Fruit fly (Drosophila melanogaster): ENCODE measurements around the gene Or10a.

The Or10a gene

dm6 chrX:11449476-11450119 is 32.4 kb upstream of the Or10a start (continued):
- TF ChIP-seq CG43689 (GFP tag; IDR thresholded peaks at IDR 0.05) (peak; percentile 71), sisA (GFP tag; IDR thresholded peaks at IDR 0.05) (peak; percentile 88), CTCF (GFP tag; optimal IDR thresholded peaks at IDR 0.05) (peak; percentile 22), Sin3A (optimal IDR thresholded peaks at IDR 0.05) (no peak), CG2712 (tag; optimal IDR thresholded peaks at IDR 0.05) (peak; percentile 82), CG8089 (GFP tag; optimal IDR thresholded peaks at IDR 0.05) (peak; percentile 81), otp (GFP tag; IDR thresholded peaks at IDR 0.05) (peak; percentile 84), tap (tag; optimal IDR thresholded peaks at IDR 0.05) (peak; percentile 90), CG1792 (GFP tag; optimal IDR thresholded peaks at IDR 0.05) (peak; percentile 84), ac (GFP tag; optimal IDR thresholded peaks at IDR 0.05) (peak; percentile 17), CG18619 (GFP tag; optimal IDR thresholded peaks at IDR 0.05) (peak; percentile 85), toy (GFP tag; IDR thresholded peaks at IDR 0.05) (peak; percentile 66; the same call in 1 of the 2 replicates), zen2 (GFP tag; IDR thresholded peaks at IDR 0.05; ENCODE audit: partially characterized antibody) (no peak), CG3163 (GFP tag; optimal IDR thresholded peaks at IDR 0.05) (peak; percentile 64), E2f2 (GFP tag; IDR thresholded peaks at IDR 0.05) (peak; percentile 58), Nf-YC (tag; optimal IDR thresholded peaks at IDR 0.05) (peak; percentile 78), CG32772 (GFP tag; IDR thresholded peaks at IDR 0.05) (peak; percentile 80), CG6791 (GFP tag; IDR thresholded peaks at IDR 0.05; ENCODE audit: partially characterized antibody) (no peak), Dp (GFP tag; optimal IDR thresholded peaks at IDR 0.05) (no peak), CG6765 (GFP tag; optimal IDR thresholded peaks at IDR 0.05) (peak; percentile 68), Bteb2 (GFP tag; optimal IDR thresholded peaks at IDR 0.05) (peak; percentile 73), mld (GFP tag; IDR thresholded peaks at IDR 0.05; ENCODE audit: partially characterized antibody) (no peak), Max (GFP tag; optimal IDR thresholded peaks at IDR 0.05) (peak; percentile 65), CG15073 (GFP tag; optimal IDR thresholded peaks at IDR 0.05) (no peak), CG7271 (tag; optimal IDR thresholded peaks at IDR 0.05) (peak; percentile 76), CG6689 (GFP tag; IDR thresholded peaks at IDR 0.05) (peak; percentile 89), Poxn (GFP tag; IDR thresholded peaks at IDR 0.05) (peak; percentile 49; the same call in 1 of the 2 replicates), CG12942 (GFP tag; optimal IDR thresholded peaks at IDR 0.05) (peak; percentile 84), Opbp (GFP tag; IDR thresholded peaks at IDR 0.05; ENCODE audit: partially characterized antibody) (no peak), Sox100B (GFP tag; optimal IDR thresholded peaks at IDR 0.05) (peak; percentile 70), CG4424 (GFP tag; optimal IDR thresholded peaks at IDR 0.05) (peak; percentile 75), Jarid2 (GFP tag; optimal IDR thresholded peaks at IDR 0.05) (peak; percentile 44), ranshi (GFP tag; IDR thresholded peaks at IDR 0.05) (peak; percentile 84), CG15011 (GFP tag; optimal IDR thresholded peaks at IDR 0.05) (peak; percentile 60), CG31441 (GFP tag; IDR thresholded peaks at IDR 0.05) (peak; percentile 74), CG30020 (tag; optimal IDR thresholded peaks at IDR 0.05) (peak; percentile 34), CG12659 (GFP tag; optimal IDR thresholded peaks at IDR 0.05) (peak; percentile 86), CG8765 (GFP tag; IDR thresholded peaks at IDR 0.05) (peak; percentile 74), CG12071 (GFP tag; optimal IDR thresholded peaks at IDR 0.05) (peak; percentile 88), dati (GFP tag; IDR thresholded peaks at IDR 0.05) (peak; percentile 68), dm (GFP tag; optimal IDR thresholded peaks at IDR 0.05) (peak; percentile 59), CG17186 (GFP tag; optimal IDR thresholded peaks at IDR 0.05) (no peak), fd3F (GFP tag; optimal IDR thresholded peaks at IDR 0.05) (peak; percentile 80), tx (GFP tag; optimal IDR thresholded peaks at IDR 0.05) (peak; percentile 80), Kr (GFP tag; optimal IDR thresholded peaks at IDR 0.05) (no peak), CG10979 (tag; optimal IDR thresholded peaks at IDR 0.05) (peak; percentile 71), CG34376 (GFP tag; optimal IDR thresholded peaks at IDR 0.05) (peak; percentile 68), CG7928 (GFP tag; optimal IDR thresholded peaks at IDR 0.05) (peak; percentile 22), CG17359 (tag; optimal IDR thresholded peaks at IDR 0.05) (peak; percentile 88), CG8290 (GFP tag; optimal IDR thresholded peaks at IDR 0.05) (peak; percentile 48), CG8290 (tag; optimal IDR thresholded peaks at IDR 0.05) (peak in 1 of 2 experiments; percentile 97)
